Worm (Caenorhabditis elegans) whole organism, late embryonic: ENCODE results near the gene srx-12.

Experiments used
- K09A11.1 ChIP-seq: sonication (generic microtip); optimal IDR thresholded peaks from 2 replicates; lab custom pipeline; 2017; ENCODE audit warnings: antibody characterized with exemption, mild to moderate bottlenecking, missing genetic modification characterization, missing compliant biosample characterization; ENCODE audit not compliant: insufficient read depth
- T23F11.4 ChIP-seq: fragments of 200-800 bp; sonication (Bioruptor generic); optimal IDR thresholded peaks from 2 replicates; lab custom pipeline; 2018; ENCODE audit warnings: mild to moderate bottlenecking, missing genetic modification characterization, missing compliant biosample characterization
- ama-1 ChIP-seq: fragments of 150-350 bp; optimal IDR thresholded peaks from 2 replicates; lab custom pipeline; 2014
- ceh-14 ChIP-seq: sonication (generic microtip); optimal IDR thresholded peaks from 2 replicates; lab custom pipeline; 2016; ENCODE audit warnings: missing genotype, missing genetic modification characterization, missing compliant biosample characterization
- ceh-22 ChIP-seq: sonication (generic microtip); optimal IDR thresholded peaks from 2 replicates; lab custom pipeline; 2017; ENCODE audit warnings: missing biosample characterization, missing genetic modification characterization
- fkh-10 ChIP-seq: fragments of 150-350 bp; optimal IDR thresholded peaks from 2 replicates; lab custom pipeline; 2014; ENCODE audit warnings: missing biosample characterization, missing genetic modification reagents, missing genetic modification characterization
- lin-11 ChIP-seq: fragments of 200-800 bp; sonication (Bioruptor generic); optimal IDR thresholded peaks from 2 replicates; lab custom pipeline; 2018; ENCODE audit warnings: mild to moderate bottlenecking, missing genetic modification characterization, missing compliant biosample characterization
- nhr-11 ChIP-seq: fragments of 150-350 bp; optimal IDR thresholded peaks from 2 replicates; lab custom pipeline; 2014; ENCODE audit warnings: missing biosample characterization, missing genetic modification characterization
- sox-4 ChIP-seq: sonication (generic microtip); optimal IDR thresholded peaks from 2 replicates; lab custom pipeline; 2017; ENCODE audit warnings: mild to moderate bottlenecking, missing genetic modification characterization, inconsistent platforms, missing compliant biosample characterization
- unc-86 ChIP-seq: sonication (generic microtip); optimal IDR thresholded peaks from 2 replicates; lab custom pipeline; 2016; ENCODE audit warnings: missing genetic modification characterization, missing compliant biosample characterization

ce11 chrIV:1013233-1013798, 32.5 kb upstream of the srx-12 start:
- no peak for TF ChIP-seq lin-11 (tag; lab: Kevin White, UChicago)
- no peak for TF ChIP-seq fkh-10 (GFP tag; lab: Kevin White, UChicago)
- no peak for TF ChIP-seq sox-4 (tag; lab: Kevin White, UChicago)
- TF ChIP-seq ceh-22 (tag; lab: Kevin White, UChicago), result no peak
- TF ChIP-seq T23F11.4 (GFP tag; lab: Kevin White, UChicago), result no peak
- no peak for TF ChIP-seq nhr-11 (tag; lab: Kevin White, UChicago)
- TF ChIP-seq K09A11.1 (tag; lab: Kevin White, UChicago), result no peak
- no peak for TF ChIP-seq ama-1 (lab: Kevin White, UChicago)
- no peak for TF ChIP-seq ceh-14
- no peak for TF ChIP-seq unc-86 (tag; lab: Kevin White, UChicago)
